Fruit fly (Drosophila melanogaster): ENCODE results near the gene CG10650.
A peak's percentile ranks its signal among the peaks of the same experiment; 100 is the strongest.

The CG10650 gene

dm6 chr2L:19026491-19027197 is 30.9 kb upstream of the CG10650 start (continued):
- TF ChIP-seq CG3847 (GFP tag; IDR thresholded peaks at IDR 0.05) (peak; percentile 27), CG2875 (GFP tag; optimal IDR thresholded peaks at IDR 0.05) (peak; percentile 8), CG17361 (GFP tag; IDR thresholded peaks at IDR 0.05) (peak; percentile 53; the same call in 2 of the 3 replicates), CG6765 (GFP tag; optimal IDR thresholded peaks at IDR 0.05) (peak; percentile 52), slp2 (GFP tag; optimal IDR thresholded peaks at IDR 0.05) (no peak), tap (tag; optimal IDR thresholded peaks at IDR 0.05) (peak; percentile 41), Bgb (GFP tag; IDR thresholded peaks at IDR 0.05; ENCODE audit: partially characterized antibody) (no peak), CG17385 (GFP tag; optimal IDR thresholded peaks at IDR 0.05) (peak; percentile 56), CG15073 (GFP tag; optimal IDR thresholded peaks at IDR 0.05) (no peak), al (GFP tag; IDR thresholded peaks at IDR 0.05) (peak; percentile 18; the same call in 1 of the 2 replicates), nerfin-2 (GFP tag; IDR thresholded peaks at IDR 0.05; ENCODE audit: partially characterized antibody) (no peak), mam (GFP tag; optimal IDR thresholded peaks at IDR 0.05) (peak; percentile 50), CG12769 (tag; optimal IDR thresholded peaks at IDR 0.05) (peak; percentile 81), Gug (GFP tag; IDR thresholded peaks at IDR 0.05) (peak; percentile 9; the same call in 1 of the 4 replicates), Med (GFP tag) (peak; percentile 80), Dref (GFP tag; IDR thresholded peaks at IDR 0.05) (no peak), CG12219 (GFP tag; optimal IDR thresholded peaks at IDR 0.05) (peak; percentile 56), tup (GFP tag; optimal IDR thresholded peaks at IDR 0.05) (peak; percentile 9), twi (tag; optimal IDR thresholded peaks at IDR 0.05) (peak; percentile 10), dmrt99B (tag; optimal IDR thresholded peaks at IDR 0.05) (peak; percentile 81), dpn (GFP tag; optimal IDR thresholded peaks at IDR 0.05) (peak; percentile 23 to 26), ssp (GFP tag; IDR thresholded peaks at IDR 0.05) (no peak), unpg (GFP tag; optimal IDR thresholded peaks at IDR 0.05) (peak; percentile 44), Doc2 (GFP tag; IDR thresholded peaks at IDR 0.05) (no peak), nau (GFP tag; optimal IDR thresholded peaks at IDR 0.05) (peak; percentile 45), CG11504 (tag; optimal IDR thresholded peaks at IDR 0.05) (peak; percentile 46), Lhr (GFP tag; optimal IDR thresholded peaks at IDR 0.05) (no peak), Meics (GFP tag; optimal IDR thresholded peaks at IDR 0.05) (peak; percentile 77), CG13775 (GFP tag; optimal IDR thresholded peaks at IDR 0.05) (peak; percentile 30), CG6175 (GFP tag; IDR thresholded peaks at IDR 0.05) (no peak), Dek (tag; optimal IDR thresholded peaks at IDR 0.05) (peak; percentile 58), bcd (GFP tag; optimal IDR thresholded peaks at IDR 0.05) (peak; percentile 58), CG4424 (GFP tag; optimal IDR thresholded peaks at IDR 0.05) (peak; percentile 27), E2f2 (GFP tag; IDR thresholded peaks at IDR 0.05) (peak; percentile 35; the same call in 1 of the 2 replicates), CG12071 (GFP tag; optimal IDR thresholded peaks at IDR 0.05) (peak; percentile 25), D19A (tag; optimal IDR thresholded peaks at IDR 0.05) (peak; percentile 41), stwl (tag; optimal IDR thresholded peaks at IDR 0.05) (no peak), sob (GFP tag; IDR thresholded peaks at IDR 0.05) (peak; percentile 35; the same call in 1 of the 2 replicates), schlank (tag; optimal IDR thresholded peaks at IDR 0.05) (peak; percentile 57), caup (GFP tag; optimal IDR thresholded peaks at IDR 0.05; ENCODE audit: severe bottlenecking) (peak; percentile 61), wdn (GFP tag; IDR thresholded peaks at IDR 0.05) (no peak), salm (tag; optimal IDR thresholded peaks at IDR 0.05) (peak; percentile 11), gem (tag; optimal IDR thresholded peaks at IDR 0.05) (peak; percentile 72), CG7556 (GFP tag; optimal IDR thresholded peaks at IDR 0.05) (peak; percentile 88), CG34376 (GFP tag; optimal IDR thresholded peaks at IDR 0.05) (peak; percentile 82), H15 (GFP tag; IDR thresholded peaks at IDR 0.05) (no peak), Usf (GFP tag; optimal IDR thresholded peaks at IDR 0.05) (peak; percentile 6), Lpt (GFP tag; optimal IDR thresholded peaks at IDR 0.05) (no peak), ATbp (GFP tag; optimal IDR thresholded peaks at IDR 0.05) (peak; percentile 48)

Measured in whole organism, embryonic.